Worm (Caenorhabditis elegans): ENCODE data around the gene srj-21.

DNA sequence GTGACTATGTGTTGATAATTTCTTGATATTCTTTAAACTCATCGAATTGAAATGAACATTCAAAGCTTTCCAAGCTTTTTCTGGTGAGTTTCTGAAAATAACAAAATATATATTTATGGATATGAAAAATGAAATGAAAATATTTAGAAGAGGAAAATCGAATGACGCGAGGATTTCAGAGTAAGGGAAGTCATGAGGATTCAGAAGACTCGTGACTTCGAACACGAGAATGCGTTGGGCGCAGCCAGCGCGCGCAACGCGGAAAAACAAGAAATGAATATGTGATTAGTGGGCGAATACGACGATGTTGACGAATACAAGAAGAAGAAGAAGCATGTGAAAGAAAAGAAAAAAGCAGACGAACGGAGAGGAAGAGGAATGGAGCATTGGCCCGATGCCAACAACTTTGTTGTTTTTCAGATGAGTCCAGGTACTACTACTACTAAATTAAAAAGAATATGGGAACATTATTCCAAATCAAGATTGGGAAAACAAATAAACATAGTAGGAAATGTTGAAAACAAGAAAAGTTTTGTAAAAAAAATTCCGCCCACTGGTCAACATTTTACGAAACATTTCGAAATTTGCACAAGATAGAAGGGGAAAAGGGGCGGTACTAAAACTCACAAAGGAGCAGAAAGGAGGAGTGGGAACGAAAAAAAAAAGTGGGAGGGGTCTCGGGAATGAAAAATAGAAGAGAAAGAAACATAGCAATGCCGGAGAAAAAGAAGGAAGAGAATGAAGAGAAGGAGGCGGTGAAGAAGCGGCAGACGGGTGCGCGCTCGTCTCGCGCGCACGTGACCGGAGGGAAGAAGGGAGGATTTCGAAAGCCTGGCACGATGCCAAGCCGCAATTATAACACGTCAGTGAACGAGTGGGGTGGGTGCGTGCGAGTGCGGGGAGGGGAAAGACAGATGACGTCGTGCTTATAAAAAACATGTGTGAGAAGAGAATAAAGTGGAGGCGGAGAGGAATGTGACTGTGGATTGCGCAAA, 29.7 kb upstream of the srj-21 start:
- TF ChIP-seq F13H6.1 (tag; optimal IDR thresholded peaks at IDR 0.05) = no peak
- no peak for TF ChIP-seq C08G9.2 (tag; optimal IDR thresholded peaks at IDR 0.05)
- no peak for TF ChIP-seq ama-1 (optimal IDR thresholded peaks at IDR 0.05)
- peak; percentile 88 for TF ChIP-seq pros-1 (tag; optimal IDR thresholded peaks at IDR 0.05)
- TF ChIP-seq tbx-2 (tag; optimal IDR thresholded peaks at IDR 0.05) = peak; percentile 66
- TF ChIP-seq lin-11 (tag; optimal IDR thresholded peaks at IDR 0.05) = no peak
- no peak for TF ChIP-seq zip-5 (tag; optimal IDR thresholded peaks at IDR 0.05)
- no peak for TF ChIP-seq ceh-24 (tag; optimal IDR thresholded peaks at IDR 0.05)
- no peak for TF ChIP-seq pha-4 (tag; optimal IDR thresholded peaks at IDR 0.05)
- TF ChIP-seq rnt-1 (tag; optimal IDR thresholded peaks at IDR 0.05) = peak; percentile 86
- no peak for TF ChIP-seq unc-86 (tag; optimal IDR thresholded peaks at IDR 0.05)
